Worm (Caenorhabditis elegans) whole organism, L1 larva: ENCODE results near the gene twk-34.

Source experiments
- C16A3.4 ChIP-seq: fragments of 150-350 bp; optimal IDR thresholded peaks from 2 replicates; lab custom pipeline; 2014; ENCODE audit warnings: missing biosample characterization, missing genetic modification characterization
- C34B4.2 ChIP-seq: sonication (generic microtip); optimal IDR thresholded peaks from 2 replicates; lab custom pipeline; 2017; ENCODE audit warnings: mild to moderate bottlenecking, missing genetic modification characterization, missing compliant biosample characterization
- blmp-1 ChIP-seq: fragments of 150-350 bp; optimal IDR thresholded peaks from 2 replicates; lab custom pipeline; 2014; ENCODE audit warnings: missing biosample characterization, missing genetic modification characterization
- dpl-1 ChIP-seq, 3 experiments: fragments of 150-350 bp in 2 of 3; sonication (generic microtip) in 1 of 3; optimal IDR thresholded peaks; 2 replicates each; lab custom pipeline; 2014 to 2017; ENCODE audit warnings: missing biosample characterization in 3 of 3, missing genetic modification characterization in 3 of 3, missing genetic modification reagents in 3 of 3
- elt-2 ChIP-seq: sonication (generic microtip); optimal IDR thresholded peaks from 2 replicates; lab custom pipeline; 2016; ENCODE audit warnings: missing genetic modification characterization, mild to moderate bottlenecking, inconsistent platforms, missing compliant biosample characterization, missing genetic modification reagents
- hpl-2 ChIP-seq: fragments of 150-350 bp; optimal IDR thresholded peaks from 2 replicates; lab custom pipeline; 2014; ENCODE audit warnings: missing biosample characterization, missing genetic modification reagents, missing genetic modification characterization
- lin-13 ChIP-seq: fragments of 150-350 bp; optimal IDR thresholded peaks from 2 replicates; lab custom pipeline; 2014; ENCODE audit warnings: missing biosample characterization, missing genetic modification reagents, missing genetic modification characterization
- lsy-2 ChIP-seq, 2 experiments: fragments of 150-350 bp; optimal IDR thresholded peaks; 2 replicates each; lab custom pipeline; 2014; ENCODE audit warnings: missing biosample characterization in 2 of 2, missing genetic modification characterization in 2 of 2
- nhr-237 ChIP-seq: fragments of 150-350 bp; optimal IDR thresholded peaks from 2 replicates; lab custom pipeline; 2014; ENCODE audit warnings: missing biosample characterization, missing genetic modification characterization
- nhr-71 ChIP-seq: sonication (generic microtip); optimal IDR thresholded peaks from 2 replicates; lab custom pipeline; 2016; ENCODE audit warnings: mild to moderate bottlenecking, missing genetic modification characterization, moderate library complexity, missing compliant biosample characterization
- nhr-77 ChIP-seq: fragments of 150-350 bp; optimal IDR thresholded peaks from 2 replicates; lab custom pipeline; 2014; ENCODE audit warnings: missing biosample characterization, missing genetic modification characterization
- tbx-2 ChIP-seq: sonication (generic microtip); optimal IDR thresholded peaks from 2 replicates; lab custom pipeline; 2016; ENCODE audit warnings: missing genetic modification characterization, missing compliant biosample characterization
- unc-62 ChIP-seq: fragments of 150-350 bp; optimal IDR thresholded peaks from 2 replicates; lab custom pipeline; 2014; ENCODE audit warnings: missing biosample characterization, missing genetic modification reagents, missing genetic modification characterization
- unc-98 ChIP-seq: fragments of 200-800 bp; sonication (Bioruptor generic); IDR thresholded peaks from 2 replicates; pipeline ENCODE4 v1.3.6; 2022; ENCODE audit warnings: missing genetic modification characterization, missing compliant biosample characterization

DNA sequence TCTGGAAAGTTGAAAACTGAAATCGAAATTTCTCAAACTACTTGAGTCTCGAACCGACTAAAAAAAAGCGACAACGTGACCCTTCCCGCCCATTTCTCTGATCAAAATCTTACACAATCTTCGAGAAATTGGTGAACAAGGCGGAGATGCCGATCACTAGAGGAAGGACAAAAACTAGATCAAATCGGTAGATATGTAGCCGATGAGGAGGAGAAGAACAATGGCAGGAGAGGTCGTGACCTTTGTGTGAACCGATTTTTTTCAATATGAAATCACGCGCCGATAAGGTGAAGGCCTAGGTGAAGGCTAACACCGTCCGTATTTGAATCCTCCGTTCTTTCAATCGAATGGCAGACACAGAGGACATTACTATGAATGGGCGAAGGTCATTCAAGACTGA, 43.8 kb upstream of the twk-34 start:
- TF ChIP-seq unc-62 (no peak), tbx-2 (tag; lab: Kevin White, UChicago) (no peak), C34B4.2 (tag; lab: Kevin White, UChicago) (no peak), nhr-237 (no peak), hpl-2 (GFP tag; lab: Kevin White, UChicago) (no peak), nhr-77 (no peak), lsy-2 (tag; optimal IDR thresholded peaks at IDR 0.05; lab: Kevin White, UChicago) (no peak), nhr-71 (tag; lab: Kevin White, UChicago) (peak; percentile 26), elt-2 (tag; lab: Kevin White, UChicago) (no peak), lin-13 (peak; percentile 30), unc-98 (GFP tag; lab: Robert Waterston, UW) (no peak), dpl-1 (GFP tag; optimal IDR thresholded peaks at IDR 0.05; lab: Kevin White, UChicago) (no peak), blmp-1 (peak; percentile 67), C16A3.4 (no peak)
